Worm (Caenorhabditis elegans) whole organism, L2 larva: ENCODE data around the gene srbc-54.
"Not testable (repeated sequence)": the region's sequence is repeated elsewhere in the genome, so short reads cannot be mapped to it uniquely, and the experiment has no call there.

Experiments used
- C34F6.9 ChIP-seq: fragments of 150-350 bp; optimal IDR thresholded peaks from 2 replicates; lab custom pipeline; 2014; ENCODE audit warnings: missing biosample characterization, missing genetic modification characterization
- F13H6.1 ChIP-seq: sonication (generic microtip); optimal IDR thresholded peaks from 2 replicates; lab custom pipeline; 2016; ENCODE audit warnings: missing genetic modification characterization, missing compliant biosample characterization
- R02D3.7 ChIP-seq: fragments of 150-350 bp; optimal IDR thresholded peaks from 2 replicates; lab custom pipeline; 2014; ENCODE audit warnings: missing biosample characterization, missing genetic modification characterization
- Y55F3AM.14 ChIP-seq: fragments of 200-800 bp; sonication (Bioruptor generic); optimal IDR thresholded peaks from 2 replicates; lab custom pipeline; 2018; ENCODE audit warnings: mild to moderate bottlenecking, missing genetic modification characterization, missing compliant biosample characterization
- ZK546.5 ChIP-seq: sonication (generic microtip); optimal IDR thresholded peaks from 2 replicates; lab custom pipeline; 2017; ENCODE audit warnings: missing biosample characterization, missing genetic modification characterization
- alr-1 ChIP-seq: fragments of 150-350 bp; optimal IDR thresholded peaks from 2 replicates; lab custom pipeline; 2014; ENCODE audit warnings: missing biosample characterization, missing genetic modification characterization
- ama-1 ChIP-seq: fragments of 150-350 bp; optimal IDR thresholded peaks from 2 replicates; lab custom pipeline; 2018; ENCODE audit warnings: inconsistent platforms
- blmp-1 ChIP-seq: sonication (generic microtip); optimal IDR thresholded peaks from 2 replicates; lab custom pipeline; 2017; ENCODE audit warnings: missing genetic modification characterization, mild to moderate bottlenecking, missing compliant biosample characterization, antibody characterized with exemption, moderate library complexity; ENCODE audit not compliant: insufficient read depth
- ceh-16 ChIP-seq: fragments of 150-350 bp; optimal IDR thresholded peaks from 2 replicates; lab custom pipeline; 2014; ENCODE audit warnings: missing biosample characterization, missing genetic modification characterization
- dmd-4 ChIP-seq: sonication (generic microtip); optimal IDR thresholded peaks from 2 replicates; lab custom pipeline; 2017; ENCODE audit warnings: missing biosample characterization, missing genetic modification characterization
- elt-3 ChIP-seq: sonication (generic microtip); optimal IDR thresholded peaks from 2 replicates; lab custom pipeline; 2017; ENCODE audit warnings: missing biosample characterization, missing genetic modification characterization
- fos-1 ChIP-seq: fragments of 150-350 bp; optimal IDR thresholded peaks from 2 replicates; lab custom pipeline; 2014; ENCODE audit warnings: missing biosample characterization, missing genetic modification characterization
- lin-39 ChIP-seq: fragments of 150-350 bp; optimal IDR thresholded peaks from 2 replicates; lab custom pipeline; 2014; ENCODE audit warnings: missing biosample characterization, missing genetic modification reagents, missing genetic modification characterization
- lsy-2 ChIP-seq, 2 experiments: fragments of 150-350 bp in 1 of 2; sonication (generic microtip) in 1 of 2; optimal IDR thresholded peaks; 2 replicates each; lab custom pipeline; 2014 to 2017; ENCODE audit warnings: missing biosample characterization in 2 of 2, missing genetic modification characterization in 2 of 2
- mab-5 ChIP-seq: fragments of 150-350 bp; optimal IDR thresholded peaks from 2 replicates; lab custom pipeline; 2014; ENCODE audit warnings: missing biosample characterization, missing genetic modification characterization
- nhr-10 ChIP-seq: sonication (generic microtip); optimal IDR thresholded peaks from 2 replicates; lab custom pipeline; 2017; ENCODE audit warnings: missing biosample characterization, missing genetic modification characterization
- nhr-12 ChIP-seq: fragments of 150-350 bp; optimal IDR thresholded peaks from 2 replicates; lab custom pipeline; 2014; ENCODE audit warnings: missing biosample characterization, missing genetic modification characterization
- nhr-129 ChIP-seq: fragments of 150-350 bp; optimal IDR thresholded peaks from 2 replicates; lab custom pipeline; 2014; ENCODE audit warnings: missing biosample characterization, missing genetic modification characterization
- nhr-237 ChIP-seq: fragments of 150-350 bp; optimal IDR thresholded peaks from 2 replicates; lab custom pipeline; 2014; ENCODE audit warnings: missing biosample characterization, missing genetic modification characterization
- nhr-25 ChIP-seq: fragments of 150-350 bp; sonication (generic microtip); optimal IDR thresholded peaks from 3 replicates; lab custom pipeline; 2014; ENCODE audit warnings: missing biosample characterization, missing genetic modification characterization
- nhr-6 ChIP-seq: fragments of 150-350 bp; optimal IDR thresholded peaks from 2 replicates; lab custom pipeline; 2014; ENCODE audit warnings: missing biosample characterization, missing genetic modification characterization
- nhr-77 ChIP-seq: fragments of 150-350 bp; optimal IDR thresholded peaks from 2 replicates; lab custom pipeline; 2014; ENCODE audit warnings: missing biosample characterization, missing genetic modification characterization
- peb-1 ChIP-seq: fragments of 150-350 bp; optimal IDR thresholded peaks from 2 replicates; lab custom pipeline; 2014; ENCODE audit warnings: missing biosample characterization, missing genetic modification characterization
- sem-4 ChIP-seq: fragments of 150-350 bp; optimal IDR thresholded peaks from 2 replicates; lab custom pipeline; 2014; ENCODE audit warnings: missing biosample characterization, missing genetic modification reagents, missing genetic modification characterization
- skn-1 ChIP-seq: sonication (generic microtip); optimal IDR thresholded peaks from 2 replicates; lab custom pipeline; 2017; ENCODE audit warnings: missing biosample characterization, missing genetic modification characterization
- sma-3 ChIP-seq: sonication (generic microtip); optimal IDR thresholded peaks from 2 replicates; lab custom pipeline; 2016; ENCODE audit warnings: missing genetic modification reagents, missing genetic modification characterization, missing compliant biosample characterization
- sma-9 ChIP-seq, 2 experiments: fragments of 150-350 bp in 1 of 2; sonication (generic microtip) in 1 of 2; optimal IDR thresholded peaks; 2 replicates each; lab custom pipeline; 2014 to 2016; ENCODE audit warnings: missing genetic modification characterization in 2 of 2, mild to moderate bottlenecking in 1 of 2, missing biosample characterization in 1 of 2, missing compliant biosample characterization in 1 of 2, missing genetic modification reagents in 1 of 2, moderate library complexity in 1 of 2
- unc-39 ChIP-seq: fragments of 150-350 bp; optimal IDR thresholded peaks from 2 replicates; lab custom pipeline; 2014; ENCODE audit warnings: missing biosample characterization, missing genetic modification characterization
- ztf-4 ChIP-seq: fragments of 150-350 bp; optimal IDR thresholded peaks from 2 replicates; lab custom pipeline; 2014; ENCODE audit warnings: missing biosample characterization, missing genetic modification characterization

srbc-54 gene

DNA sequence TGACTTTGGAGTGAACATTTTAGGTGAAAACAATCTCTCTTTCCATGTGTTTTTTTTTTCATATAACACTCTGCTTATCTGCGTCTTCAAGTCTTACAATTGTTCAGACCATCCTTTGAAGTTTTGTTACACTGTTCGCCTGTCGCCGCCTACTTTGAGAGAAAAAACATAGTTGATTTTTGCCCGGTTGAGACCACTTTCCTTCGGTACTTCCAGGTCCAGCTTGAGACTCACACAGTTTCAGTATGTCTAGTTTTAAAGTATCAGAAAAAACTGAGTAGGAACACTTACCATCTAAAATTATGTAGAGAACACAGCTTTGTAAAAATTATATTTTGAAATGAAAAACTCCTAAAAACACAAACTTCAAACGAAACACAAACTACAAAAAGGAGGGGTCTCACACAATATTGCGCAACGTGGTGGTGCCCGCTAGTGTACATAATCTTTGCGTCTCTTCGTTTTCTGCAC, 17.5 kb downstream of the srbc-54 start, which contains the start of the genes fbxa-69 and F54B8.4:
Gene fbxa-69, minus strand, starts transcription at position 10 of the 471 bp plus-strand sequence.
Gene F54B8.4, plus strand, starts transcription at position 421 of the 471 bp plus-strand sequence.
- TF ChIP-seq nhr-129 (tag; lab: Kevin White, UChicago) (peak; percentile 48), nhr-237 (tag; lab: Kevin White, UChicago) (no peak), sma-9 (GFP tag; optimal IDR thresholded peaks at IDR 0.05; lab: Kevin White, UChicago) (peak; percentile 22), sma-9 (tag; optimal IDR thresholded peaks at IDR 0.05; lab: Kevin White, UChicago) (no peak), lsy-2 (tag; optimal IDR thresholded peaks at IDR 0.05; lab: Kevin White, UChicago) (no peak), peb-1 (tag; lab: Kevin White, UChicago) (no peak), sem-4 (tag; lab: Kevin White, UChicago) (no peak), nhr-25 (tag; lab: Kevin White, UChicago) (no peak), F13H6.1 (no peak), blmp-1 (tag; lab: Kevin White, UChicago) (peak; percentile 40), R02D3.7 (tag; lab: Kevin White, UChicago) (no peak), dmd-4 (tag; lab: Kevin White, UChicago) (no peak)

DNA sequence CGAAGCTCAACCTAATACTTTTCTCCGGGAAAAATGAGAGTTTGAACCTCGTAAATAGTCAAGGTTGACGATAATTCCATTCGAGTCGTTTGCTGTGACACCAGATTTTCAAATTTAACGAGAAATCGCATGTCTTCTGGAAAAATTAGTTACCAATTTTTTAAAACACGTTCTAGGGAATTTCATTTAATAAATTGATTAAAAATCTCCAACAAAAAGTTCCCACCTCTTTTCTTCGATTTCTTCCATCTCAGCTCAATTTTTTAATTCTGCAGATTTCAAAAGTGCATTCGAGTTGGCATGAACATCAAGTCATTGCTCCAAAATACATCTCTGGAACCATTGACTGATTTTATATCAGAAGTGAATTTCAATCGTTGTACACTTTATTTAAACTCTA, 21.5 kb downstream of the srbc-54 start, which contains the start of gene nhr-282:
Gene nhr-282, plus strand, starts transcription at position 301 of the 400 bp plus-strand sequence.
- TF ChIP-seq sma-9 (GFP tag; optimal IDR thresholded peaks at IDR 0.05; lab: Kevin White, UChicago); sma-9 (tag; optimal IDR thresholded peaks at IDR 0.05; lab: Kevin White, UChicago); nhr-6; nhr-237 (tag; lab: Kevin White, UChicago): not testable (repeated sequence)

DNA sequence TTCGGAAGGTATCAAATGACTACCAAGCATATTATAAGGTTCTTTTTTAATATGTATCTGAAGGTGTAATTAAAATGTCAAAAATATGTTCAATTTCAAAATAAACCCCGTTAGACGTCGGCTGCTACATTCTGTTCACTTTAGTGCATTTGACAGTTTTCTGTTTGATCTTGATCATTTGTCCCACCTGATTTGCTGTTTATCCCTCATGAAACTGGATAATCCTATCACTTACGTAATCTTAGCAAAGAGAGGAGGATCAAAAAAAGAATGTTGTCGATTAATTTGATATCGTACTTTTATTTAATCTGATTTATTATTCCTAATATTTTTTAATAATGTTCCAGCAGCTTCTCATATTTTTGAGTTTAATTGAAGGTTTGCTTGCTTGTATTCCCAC, 23.1 kb downstream of the srbc-54 start, which contains the start of gene F54B8.1:
Gene F54B8.1, plus strand, starts transcription at position 301 of the 400 bp plus-strand sequence.
- TF ChIP-seq ceh-16 (no peak), fos-1 (tag; lab: Kevin White, UChicago) (no peak), nhr-129 (tag; lab: Kevin White, UChicago) (no peak), C34F6.9 (no peak), ama-1 (lab: Kevin White, UChicago) (no peak), ZK546.5 (tag; lab: Kevin White, UChicago) (no peak)
- TF ChIP-seq, all 48 proteins: peak for 0

DNA sequence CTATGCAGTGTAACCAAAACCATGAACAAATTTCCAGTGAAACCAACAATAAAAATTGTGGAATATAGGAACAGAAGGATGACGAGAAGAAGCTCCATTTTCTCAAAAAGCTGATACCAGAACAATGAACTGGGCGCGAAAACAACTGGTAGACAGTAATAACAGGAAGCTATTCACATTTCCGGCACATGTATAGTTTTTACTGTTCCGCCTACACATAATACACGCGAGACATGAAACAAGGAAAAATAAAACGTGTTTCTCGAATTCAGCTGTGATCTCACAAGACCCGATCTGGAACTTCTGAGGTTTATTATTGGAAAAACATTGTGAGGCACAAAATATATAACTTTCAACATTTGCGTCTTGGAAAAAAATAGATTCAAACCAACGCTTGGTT, 24.0 kb downstream of the srbc-54 start, which contains the start of gene srsx-36:
Gene srsx-36, minus strand, starts transcription at position 101 of the 400 bp plus-strand sequence.
- TF ChIP-seq unc-39 (tag; lab: Kevin White, UChicago), result no peak
- TF ChIP-seq nhr-12 (tag; lab: Kevin White, UChicago), result no peak
- TF ChIP-seq mab-5, result no peak
- no peak for TF ChIP-seq nhr-10 (tag; lab: Kevin White, UChicago)
- no peak for TF ChIP-seq Y55F3AM.14 (GFP tag; lab: Kevin White, UChicago)
- TF ChIP-seq alr-1, result no peak
- TF ChIP-seq skn-1, result no peak
- TF ChIP-seq sma-3 (GFP tag; lab: Kevin White, UChicago), result no peak
- no peak for TF ChIP-seq ama-1 (lab: Kevin White, UChicago)
- no peak for TF ChIP-seq lin-39
- no peak for TF ChIP-seq R02D3.7 (tag; lab: Kevin White, UChicago)
- TF ChIP-seq ztf-4 (tag; lab: Kevin White, UChicago), result no peak

DNA sequence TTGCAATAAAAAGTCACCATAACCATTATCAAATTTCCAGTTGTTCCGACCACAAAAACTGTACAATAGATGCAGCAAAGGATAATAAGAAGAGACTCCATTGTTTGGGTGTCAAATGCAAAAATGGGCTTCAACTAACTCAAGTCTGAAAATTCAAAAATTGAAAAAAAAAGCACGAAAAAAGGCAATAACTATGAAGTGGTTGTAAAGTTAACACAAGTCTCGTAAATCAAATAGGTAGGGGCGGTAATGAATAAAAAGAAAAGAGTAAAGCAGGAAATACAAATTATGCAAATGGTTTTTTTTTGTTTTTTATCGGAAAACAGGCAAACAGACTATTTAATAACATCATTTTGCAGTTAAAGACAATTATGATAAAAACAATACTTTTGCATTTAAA, 26.1 kb downstream of the srbc-54 start, which contains the start of gene srsx-38:
Gene srsx-38, minus strand, starts transcription at position 101 of the 400 bp plus-strand sequence.
- TF ChIP-seq blmp-1 (tag; lab: Kevin White, UChicago); sma-9 (GFP tag; optimal IDR thresholded peaks at IDR 0.05; lab: Kevin White, UChicago); sma-9 (tag; optimal IDR thresholded peaks at IDR 0.05; lab: Kevin White, UChicago); elt-3: not testable (repeated sequence)

DNA sequence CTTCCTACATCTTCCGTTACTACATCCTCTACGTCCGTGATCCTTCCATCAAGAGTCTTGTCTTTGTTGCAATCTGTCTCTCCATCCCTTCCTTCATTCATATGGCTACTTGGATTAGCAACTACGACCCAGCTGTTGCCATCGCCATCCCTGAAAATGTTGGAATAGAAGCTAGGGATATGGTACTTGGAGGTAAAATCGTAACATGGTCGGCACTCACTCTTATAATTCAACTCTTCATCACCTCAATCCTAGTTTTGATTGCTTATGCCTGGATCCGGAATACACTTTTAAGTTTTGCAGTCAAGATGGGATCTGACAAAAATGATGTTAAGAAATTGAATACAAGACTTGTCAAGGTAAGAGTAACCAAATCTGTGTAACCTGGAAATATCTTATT, 29.8 kb downstream of the srbc-54 start, which contains the start of gene T26E4.18:
Gene T26E4.18, minus strand, starts transcription at position 101 of the 400 bp plus-strand sequence.
- not testable (repeated sequence) for TF ChIP-seq nhr-10 (tag; lab: Kevin White, UChicago); elt-3; nhr-77 (tag; lab: Kevin White, UChicago)
